Worm (Caenorhabditis elegans) whole organism, L2 larva: Measurements from ENCODE around the gene acs-22.

Source experiments
- C34F6.9 ChIP-seq: fragments of 150-350 bp; optimal IDR thresholded peaks from 2 replicates; lab custom pipeline; 2014; ENCODE audit warnings: missing biosample characterization, missing genetic modification characterization
- F13H6.1 ChIP-seq: sonication (generic microtip); optimal IDR thresholded peaks from 2 replicates; lab custom pipeline; 2016; ENCODE audit warnings: missing genetic modification characterization, missing compliant biosample characterization
- R02D3.7 ChIP-seq: fragments of 150-350 bp; optimal IDR thresholded peaks from 2 replicates; lab custom pipeline; 2014; ENCODE audit warnings: missing biosample characterization, missing genetic modification characterization
- ZK546.5 ChIP-seq: sonication (generic microtip); optimal IDR thresholded peaks from 2 replicates; lab custom pipeline; 2017; ENCODE audit warnings: missing biosample characterization, missing genetic modification characterization
- alr-1 ChIP-seq: fragments of 150-350 bp; optimal IDR thresholded peaks from 2 replicates; lab custom pipeline; 2014; ENCODE audit warnings: missing biosample characterization, missing genetic modification characterization
- blmp-1 ChIP-seq: sonication (generic microtip); optimal IDR thresholded peaks from 2 replicates; lab custom pipeline; 2017; ENCODE audit warnings: missing genetic modification characterization, mild to moderate bottlenecking, missing compliant biosample characterization, antibody characterized with exemption, moderate library complexity; ENCODE audit not compliant: insufficient read depth
- ceh-16 ChIP-seq: fragments of 150-350 bp; optimal IDR thresholded peaks from 2 replicates; lab custom pipeline; 2014; ENCODE audit warnings: missing biosample characterization, missing genetic modification characterization
- crh-2 ChIP-seq: sonication (generic microtip); optimal IDR thresholded peaks from 2 replicates; lab custom pipeline; 2017; ENCODE audit warnings: missing biosample characterization, missing genetic modification characterization
- dmd-4 ChIP-seq: sonication (generic microtip); optimal IDR thresholded peaks from 2 replicates; lab custom pipeline; 2017; ENCODE audit warnings: missing biosample characterization, missing genetic modification characterization
- elt-3 ChIP-seq: sonication (generic microtip); optimal IDR thresholded peaks from 2 replicates; lab custom pipeline; 2017; ENCODE audit warnings: missing biosample characterization, missing genetic modification characterization
- gmeb-1 ChIP-seq: fragments of 150-350 bp; optimal IDR thresholded peaks from 2 replicates; lab custom pipeline; 2014; ENCODE audit warnings: missing biosample characterization, missing genetic modification characterization
- lin-11 ChIP-seq: fragments of 150-350 bp; sonication (generic microtip); optimal IDR thresholded peaks from 2 replicates; lab custom pipeline; 2014; ENCODE audit warnings: missing biosample characterization, missing genetic modification characterization, inconsistent platforms, mixed read lengths
- lin-13 ChIP-seq: fragments of 150-350 bp; optimal IDR thresholded peaks from 2 replicates; lab custom pipeline; 2014; ENCODE audit warnings: missing biosample characterization, missing genetic modification reagents, missing genetic modification characterization
- lin-39 ChIP-seq: fragments of 150-350 bp; optimal IDR thresholded peaks from 2 replicates; lab custom pipeline; 2014; ENCODE audit warnings: missing biosample characterization, missing genetic modification reagents, missing genetic modification characterization
- lsy-2 ChIP-seq, 2 experiments: fragments of 150-350 bp in 1 of 2; sonication (generic microtip) in 1 of 2; optimal IDR thresholded peaks; 2 replicates each; lab custom pipeline; 2014 to 2017; ENCODE audit warnings: missing biosample characterization in 2 of 2, missing genetic modification characterization in 2 of 2
- mbf-1 ChIP-seq: sonication (generic microtip); optimal IDR thresholded peaks from 2 replicates; lab custom pipeline; 2017; ENCODE audit warnings: missing biosample characterization, missing genetic modification characterization
- nhr-11 ChIP-seq: fragments of 150-350 bp; optimal IDR thresholded peaks from 2 replicates; lab custom pipeline; 2014; ENCODE audit warnings: missing biosample characterization, missing genetic modification characterization
- nhr-12 ChIP-seq: fragments of 150-350 bp; optimal IDR thresholded peaks from 2 replicates; lab custom pipeline; 2014; ENCODE audit warnings: missing biosample characterization, missing genetic modification characterization
- nhr-129 ChIP-seq: fragments of 150-350 bp; optimal IDR thresholded peaks from 2 replicates; lab custom pipeline; 2014; ENCODE audit warnings: missing biosample characterization, missing genetic modification characterization
- nhr-21 ChIP-seq: fragments of 150-350 bp; optimal IDR thresholded peaks from 2 replicates; lab custom pipeline; 2014; ENCODE audit warnings: missing biosample characterization, missing genetic modification characterization
- nhr-23 ChIP-seq: fragments of 150-350 bp; optimal IDR thresholded peaks from 2 replicates; lab custom pipeline; 2014; ENCODE audit warnings: missing biosample characterization, missing genetic modification reagents, missing genetic modification characterization
- nhr-25 ChIP-seq: fragments of 150-350 bp; sonication (generic microtip); optimal IDR thresholded peaks from 3 replicates; lab custom pipeline; 2014; ENCODE audit warnings: missing biosample characterization, missing genetic modification characterization
- nhr-6 ChIP-seq: fragments of 150-350 bp; optimal IDR thresholded peaks from 2 replicates; lab custom pipeline; 2014; ENCODE audit warnings: missing biosample characterization, missing genetic modification characterization
- nhr-77 ChIP-seq: fragments of 150-350 bp; optimal IDR thresholded peaks from 2 replicates; lab custom pipeline; 2014; ENCODE audit warnings: missing biosample characterization, missing genetic modification characterization
- peb-1 ChIP-seq: fragments of 150-350 bp; optimal IDR thresholded peaks from 2 replicates; lab custom pipeline; 2014; ENCODE audit warnings: missing biosample characterization, missing genetic modification characterization
- sem-4 ChIP-seq: fragments of 150-350 bp; optimal IDR thresholded peaks from 2 replicates; lab custom pipeline; 2014; ENCODE audit warnings: missing biosample characterization, missing genetic modification reagents, missing genetic modification characterization
- skn-1 ChIP-seq: sonication (generic microtip); optimal IDR thresholded peaks from 2 replicates; lab custom pipeline; 2017; ENCODE audit warnings: missing biosample characterization, missing genetic modification characterization
- sma-9 ChIP-seq, 2 experiments: fragments of 150-350 bp in 1 of 2; sonication (generic microtip) in 1 of 2; optimal IDR thresholded peaks; 2 replicates each; lab custom pipeline; 2014 to 2016; ENCODE audit warnings: missing genetic modification characterization in 2 of 2, mild to moderate bottlenecking in 1 of 2, missing biosample characterization in 1 of 2, missing compliant biosample characterization in 1 of 2, missing genetic modification reagents in 1 of 2, moderate library complexity in 1 of 2
- snpc-4 ChIP-seq: fragments of 150-350 bp; optimal IDR thresholded peaks from 2 replicates; lab custom pipeline; 2014; ENCODE audit warnings: missing biosample characterization, missing genetic modification characterization
- unc-39 ChIP-seq: fragments of 150-350 bp; optimal IDR thresholded peaks from 2 replicates; lab custom pipeline; 2014; ENCODE audit warnings: missing biosample characterization, missing genetic modification characterization
- unc-55 ChIP-seq: fragments of 150-350 bp; sonication (generic microtip); optimal IDR thresholded peaks from 3 replicates; lab custom pipeline; 2014; ENCODE audit warnings: missing biosample characterization, missing genetic modification reagents, missing genetic modification characterization
- unc-62 ChIP-seq: fragments of 150-350 bp; optimal IDR thresholded peaks from 2 replicates; lab custom pipeline; 2014; ENCODE audit warnings: missing biosample characterization, missing genetic modification reagents, missing genetic modification characterization
- zag-1 ChIP-seq: fragments of 150-350 bp; optimal IDR thresholded peaks from 2 replicates; lab custom pipeline; 2014; ENCODE audit warnings: missing biosample characterization, missing genetic modification characterization
- ztf-11 ChIP-seq: sonication (generic microtip); optimal IDR thresholded peaks from 2 replicates; lab custom pipeline; 2017; ENCODE audit warnings: missing biosample characterization, missing genetic modification characterization
- ztf-4 ChIP-seq: fragments of 150-350 bp; optimal IDR thresholded peaks from 2 replicates; lab custom pipeline; 2014; ENCODE audit warnings: missing biosample characterization, missing genetic modification characterization

The acs-22 gene

DNA sequence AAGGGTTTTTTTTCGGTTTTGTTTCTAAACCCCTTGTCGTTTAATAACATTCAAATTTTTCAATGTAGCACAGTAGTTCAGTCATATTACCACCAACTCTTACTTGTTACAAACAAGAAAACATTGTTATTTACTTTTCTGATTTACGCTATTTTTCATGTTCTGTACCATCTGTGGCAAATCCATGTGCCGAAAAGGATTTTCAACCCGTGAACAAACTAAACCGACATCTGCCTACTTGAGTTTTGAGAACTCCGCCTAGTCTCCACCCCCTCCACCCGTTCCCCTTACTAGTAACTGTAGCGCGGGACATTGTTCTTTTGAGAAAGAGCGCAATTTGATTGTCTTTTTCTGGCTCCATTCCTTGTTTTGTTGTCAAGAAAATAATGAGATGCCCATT is 25.9 kb upstream of the acs-22 start, which contains the start of gene ensh-1:
TSS of gene ensh-1 (plus strand) at position 301 of the 400 bp plus-strand sequence.
- TF ChIP-seq nhr-77 (tag; lab: Kevin White, UChicago) (no peak), nhr-11 (tag; lab: Kevin White, UChicago) (no peak), ztf-11 (tag; lab: Kevin White, UChicago) (no peak), nhr-21 (tag; lab: Kevin White, UChicago) (no peak), blmp-1 (tag; lab: Kevin White, UChicago) (no peak)
- TF ChIP-seq, all 48 proteins: peak for 0

DNA sequence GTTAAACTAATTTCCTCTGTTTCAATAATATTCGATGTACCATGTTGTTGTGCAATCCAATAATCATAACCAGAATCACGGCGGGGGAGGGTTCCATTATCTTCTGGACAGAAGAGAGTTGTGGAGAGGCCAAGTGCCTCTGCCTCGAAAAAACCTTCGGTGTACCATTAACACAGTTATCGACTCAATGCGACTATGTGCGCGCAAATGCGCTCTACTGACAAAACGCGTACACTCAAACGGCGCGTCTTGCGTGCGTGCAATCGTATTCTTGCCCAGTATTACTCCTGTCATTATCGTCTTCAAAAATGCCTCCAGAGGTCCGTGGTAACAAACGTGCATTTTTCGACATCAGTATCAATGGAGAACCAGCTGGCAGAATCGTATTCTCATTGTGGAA is 19.9 kb upstream of the acs-22 start, which contains the start of gene cyn-8:
TSS of gene cyn-8 (plus strand) at position 217 of the 400 bp plus-strand sequence.
- TF ChIP-seq F13H6.1 (tag; lab: Kevin White, UChicago) (no peak), mbf-1 (tag; lab: Kevin White, UChicago) (no peak), ceh-16 (no peak), R02D3.7 (tag; lab: Kevin White, UChicago) (no peak), gmeb-1 (tag; lab: Kevin White, UChicago) (no peak), nhr-129 (tag; lab: Kevin White, UChicago) (peak; percentile 75), peb-1 (no peak), lin-13 (GFP tag; lab: Kevin White, UChicago) (no peak), sem-4 (no peak), nhr-12 (tag; lab: Kevin White, UChicago) (no peak), lin-11 (peak; percentile 33), blmp-1 (tag; lab: Kevin White, UChicago) (no peak), unc-62 (no peak), zag-1 (tag; lab: Kevin White, UChicago) (no peak), C34F6.9 (tag; lab: Kevin White, UChicago) (peak; percentile 39), unc-55 (peak; percentile 55), crh-2 (tag; lab: Kevin White, UChicago) (peak; percentile 18), elt-3 (tag; lab: Kevin White, UChicago) (no peak), snpc-4 (no peak), dmd-4 (tag; lab: Kevin White, UChicago) (no peak), nhr-25 (no peak), ztf-4 (tag; lab: Kevin White, UChicago) (no peak), ZK546.5 (tag; lab: Kevin White, UChicago) (no peak)

DNA sequence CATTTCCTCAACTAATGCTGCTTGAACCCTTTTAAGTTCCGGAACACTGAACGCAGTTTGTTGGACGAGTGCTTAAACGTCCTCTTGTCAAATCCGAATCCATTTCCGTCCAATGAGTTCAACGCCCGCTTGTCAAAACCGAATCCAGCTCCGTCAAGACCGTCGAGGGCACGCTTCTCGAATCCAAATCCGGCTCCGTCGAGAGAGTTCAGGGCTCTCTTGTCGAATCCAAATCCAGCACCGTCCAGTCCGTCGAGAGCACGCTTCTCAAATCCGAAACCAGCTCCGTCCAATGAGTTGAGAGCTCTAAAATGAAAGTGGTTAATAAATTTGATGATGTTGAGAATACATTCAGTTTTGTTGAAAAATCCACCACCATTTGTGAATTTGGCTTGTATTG is 13.2 kb upstream of the acs-22 start:
- TF ChIP-seq blmp-1 (tag; lab: Kevin White, UChicago) (no peak), lin-39 (tag; lab: Kevin White, UChicago) (no peak), alr-1 (no peak), nhr-6 (no peak), snpc-4 (no peak), zag-1 (tag; lab: Kevin White, UChicago) (no peak), unc-62 (no peak), nhr-25 (no peak), skn-1 (tag; lab: Kevin White, UChicago) (no peak), nhr-77 (tag; lab: Kevin White, UChicago) (no peak), dmd-4 (tag; lab: Kevin White, UChicago) (no peak), ztf-11 (tag; lab: Kevin White, UChicago) (no peak)

DNA sequence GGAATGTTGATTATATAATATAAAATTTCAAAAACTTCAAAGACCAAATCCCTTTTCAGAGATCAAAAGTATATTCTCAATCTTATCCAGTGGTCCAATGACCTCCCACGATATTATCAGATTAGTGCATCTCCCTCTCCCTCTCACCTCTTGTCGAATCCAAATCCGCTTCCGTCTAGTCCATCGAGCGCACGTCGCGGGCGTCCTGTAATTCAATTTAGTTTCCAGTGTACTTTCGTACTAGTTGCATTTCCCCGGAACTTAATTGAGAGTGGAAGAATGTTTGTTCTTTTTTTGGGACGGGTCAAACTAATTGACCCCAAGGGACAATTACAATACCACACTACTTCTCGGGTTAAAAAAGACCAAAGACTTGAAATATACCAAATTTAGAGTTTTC is 12.2 kb upstream of the acs-22 start:
- TF ChIP-seq nhr-6 = no peak
- TF ChIP-seq sem-4 = peak; percentile 63
- TF ChIP-seq lsy-2 (tag; optimal IDR thresholded peaks at IDR 0.05; lab: Kevin White, UChicago) = peak in 1 of 2 experiments; percentile 8
- no peak for TF ChIP-seq elt-3 (tag; lab: Kevin White, UChicago)
- peak; percentile 35 for TF ChIP-seq sma-9 (GFP tag; optimal IDR thresholded peaks at IDR 0.05; lab: Kevin White, UChicago)
- no peak for TF ChIP-seq sma-9 (tag; optimal IDR thresholded peaks at IDR 0.05; lab: Kevin White, UChicago)

ce11 chrX:8919323-8919722 is 11.7 kb upstream of the acs-22 start, which contains the start of gene nlp-14:
Gene nlp-14 (minus strand): TSS chrX:8919423.
- TF ChIP-seq dmd-4 (tag; lab: Kevin White, UChicago) (no peak), nhr-6 (no peak), unc-39 (tag; lab: Kevin White, UChicago) (no peak), sem-4 (no peak), nhr-23 (no peak), ZK546.5 (tag; lab: Kevin White, UChicago) (no peak), nhr-25 (no peak), alr-1 (no peak)
